Fruit fly (Drosophila melanogaster) whole organism, embryonic: ENCODE data around the gene Rrp46.

ENCODE experiments used
- Antp ChIP-seq: fragments of 200-800 bp; sonication (Bioruptor generic); optimal IDR thresholded peaks from 3 replicates; lab custom pipeline; 2016; ENCODE audit warnings: missing biosample characterization, missing genetic modification characterization
- Blimp-1 ChIP-seq: fragments of 200-800 bp; sonication (Bioruptor generic); optimal IDR thresholded peaks from 3 replicates; lab custom pipeline; 2018; ENCODE audit warnings: missing biosample characterization, missing genetic modification characterization, mild to moderate bottlenecking, moderate library complexity, missing genetic modification reagents
- Bteb2 ChIP-seq: fragments of 200-800 bp; sonication (Bioruptor generic); optimal IDR thresholded peaks from 2 replicates; lab custom pipeline; 2016; ENCODE audit warnings: missing biosample characterization, missing genetic modification characterization
- CG1024 ChIP-seq: fragments of 200-800 bp; sonication (Bioruptor generic); IDR thresholded peaks from 2 replicates; pipeline ENCODE4 v1.3.6; 2022; ENCODE audit warnings: missing biosample characterization, missing genetic modification characterization
- CG10431 ChIP-seq: fragments of 200-800 bp; sonication (Bioruptor generic); optimal IDR thresholded peaks from 3 replicates; lab custom pipeline; 2018; ENCODE audit warnings: missing biosample characterization, mild to moderate bottlenecking, missing genetic modification characterization
- CG10543 ChIP-seq: fragments of 200-800 bp; sonication (Bioruptor generic); optimal IDR thresholded peaks from 3 replicates; lab custom pipeline; 2017; ENCODE audit warnings: missing biosample characterization, mild to moderate bottlenecking, missing genetic modification characterization, moderate library complexity
- CG11695 ChIP-seq: fragments of 200-800 bp; sonication (Bioruptor generic); IDR thresholded peaks from 3 replicates; pipeline ENCODE4 v1.3.6; 2022; ENCODE audit warnings: missing biosample characterization, missing genetic modification characterization
- CG1233 ChIP-seq: fragments of 200-800 bp; sonication (Bioruptor generic); optimal IDR thresholded peaks from 4 replicates; lab custom pipeline; 2018; ENCODE audit warnings: missing biosample characterization, mild to moderate bottlenecking, missing genetic modification characterization
- CG14965 ChIP-seq: fragments of 200-800 bp; sonication (Bioruptor generic); optimal IDR thresholded peaks from 2 replicates; lab custom pipeline; 2016; ENCODE audit warnings: missing biosample characterization, missing genetic modification characterization, borderline replicate concordance
- CG15601 ChIP-seq: fragments of 200-800 bp; sonication (Bioruptor generic); optimal IDR thresholded peaks from 3 replicates; lab custom pipeline; 2019; ENCODE audit warnings: missing biosample characterization, mild to moderate bottlenecking, missing genetic modification characterization, moderate library complexity
- CG17328 ChIP-seq: fragments of 200-800 bp; sonication (Bioruptor generic); IDR thresholded peaks from 2 replicates; pipeline ENCODE4 v1.3.6; 2022; ENCODE audit warnings: missing biosample characterization, missing genetic modification characterization
- CG2202 ChIP-seq: fragments of 200-800 bp; sonication (Bioruptor generic); optimal IDR thresholded peaks from 2 replicates; lab custom pipeline; 2018; ENCODE audit warnings: missing biosample characterization, mild to moderate bottlenecking, missing genetic modification characterization
- CG32532 ChIP-seq: fragments of 200-800 bp; sonication (Bioruptor generic); IDR thresholded peaks from 2 replicates; pipeline ENCODE4 v1.3.6; 2022; ENCODE audit warnings: missing biosample characterization, missing genetic modification characterization
- CG34422 ChIP-seq: fragments of 200-800 bp; sonication (Bioruptor generic); IDR thresholded peaks from 3 replicates; pipeline ENCODE4 v1.3.6; 2022; ENCODE audit warnings: missing biosample characterization, missing genetic modification characterization
- CG4707 ChIP-seq: fragments of 200-800 bp; sonication (Bioruptor generic); optimal IDR thresholded peaks from 2 replicates; lab custom pipeline; 2018; ENCODE audit warnings: missing biosample characterization, mild to moderate bottlenecking, missing genetic modification characterization, moderate library complexity
- CG4820 ChIP-seq: fragments of 200-800 bp; sonication (Bioruptor generic); optimal IDR thresholded peaks from 3 replicates; lab custom pipeline; 2016; ENCODE audit warnings: missing biosample characterization, missing genetic modification characterization
- CG6813 ChIP-seq: fragments of 200-800 bp; sonication (Bioruptor generic); optimal IDR thresholded peaks from 2 replicates; lab custom pipeline; 2017; ENCODE audit warnings: missing biosample characterization, missing genetic modification characterization, mild to moderate bottlenecking, moderate library complexity, missing genetic modification reagents
- CG7987 ChIP-seq: fragments of 200-800 bp; sonication (Bioruptor generic); optimal IDR thresholded peaks from 2 replicates; lab custom pipeline; 2018; ENCODE audit warnings: missing biosample characterization, mild to moderate bottlenecking, missing genetic modification characterization, moderate library complexity
- CG8765 ChIP-seq: fragments of 200-800 bp; sonication (Bioruptor generic); IDR thresholded peaks from 2 replicates; pipeline ENCODE4 v1.3.6; 2022; ENCODE audit warnings: missing biosample characterization, missing genetic modification characterization
- D19A ChIP-seq: fragments of 200-800 bp; optimal IDR thresholded peaks from 3 replicates; lab custom pipeline; 2019; ENCODE audit warnings: missing biosample characterization, mild to moderate bottlenecking, missing genetic modification characterization, moderate library complexity
- Dp ChIP-seq: fragments of 200-800 bp; sonication (Bioruptor generic); optimal IDR thresholded peaks from 2 replicates; lab custom pipeline; 2018; ENCODE audit warnings: missing biosample characterization, mild to moderate bottlenecking, missing genetic modification characterization, moderate library complexity
- Gug ChIP-seq: fragments of 200-800 bp; sonication (Bioruptor generic); IDR thresholded peaks from 4 replicates; pipeline ENCODE4 v1.3.6; 2022; ENCODE audit warnings: missing biosample characterization, missing genetic modification characterization
- H2.0 ChIP-seq: fragments of 200-800 bp; sonication (Bioruptor generic); IDR thresholded peaks from 2 replicates; pipeline ENCODE4 v1.3.6; 2022; ENCODE audit warnings: missing biosample characterization, missing genetic modification characterization
- Hr39 ChIP-seq: fragments of >200 bp; optimal IDR thresholded peaks from 2 replicates; lab custom pipeline; 2017
- Jarid2 ChIP-seq: fragments of 200-800 bp; sonication (Bioruptor generic); optimal IDR thresholded peaks from 3 replicates; lab custom pipeline; 2017; ENCODE audit warnings: mild to moderate bottlenecking, missing biosample characterization, missing genetic modification reagents, missing genetic modification characterization
- MTF-1 ChIP-seq: fragments of 200-800 bp; sonication (Bioruptor generic); optimal IDR thresholded peaks from 2 replicates; lab custom pipeline; 2018; ENCODE audit warnings: missing biosample characterization, mild to moderate bottlenecking, missing genetic modification characterization, borderline replicate concordance
- Nf-YB ChIP-seq: fragments of 200-800 bp; sonication (Bioruptor generic); optimal IDR thresholded peaks from 3 replicates; lab custom pipeline; 2019; ENCODE audit warnings: missing biosample characterization, mild to moderate bottlenecking, missing genetic modification characterization, moderate library complexity
- NfI ChIP-seq: fragments of 200-800 bp; sonication (Bioruptor generic); optimal IDR thresholded peaks from 3 replicates; lab custom pipeline; 2018; ENCODE audit warnings: missing biosample characterization, mild to moderate bottlenecking, missing genetic modification characterization, moderate library complexity
- Pdp1 ChIP-seq, 2 experiments: fragments of 200-800 bp; sonication (Bioruptor generic); optimal IDR thresholded peaks; 3 replicates each; lab custom pipeline; 2016; ENCODE audit warnings: missing biosample characterization in 2 of 2, missing genetic modification characterization in 2 of 2, mild to moderate bottlenecking in 1 of 2, moderate library complexity in 1 of 2
- Poxn ChIP-seq: fragments of 200-800 bp; sonication (Bioruptor generic); IDR thresholded peaks from 2 replicates; pipeline ENCODE4 v1.3.6; 2022; ENCODE audit warnings: missing biosample characterization, missing genetic modification characterization
- Ravus ChIP-seq: fragments of 200-800 bp; sonication (Bioruptor generic); IDR thresholded peaks from 2 replicates; pipeline ENCODE4 v1.3.6; 2022; ENCODE audit warnings: missing biosample characterization, missing genetic modification characterization
- Scr ChIP-seq: fragments of 200-800 bp; sonication (Bioruptor generic); IDR thresholded peaks from 2 replicates; pipeline ENCODE4 v1.3.6; 2022; ENCODE audit warnings: missing biosample characterization, missing genetic modification characterization; ENCODE audit not compliant: partially characterized antibody
- Sin3A ChIP-seq: fragments of >200 bp; optimal IDR thresholded peaks from 2 replicates; lab custom pipeline; 2018
- Sox102F ChIP-seq: fragments of 200-800 bp; sonication (Bioruptor generic); optimal IDR thresholded peaks from 2 replicates; lab custom pipeline; 2018; ENCODE audit warnings: missing biosample characterization, mild to moderate bottlenecking, missing genetic modification characterization, moderate library complexity
- Sry-β ChIP-seq: fragments of 200-800 bp; sonication (Bioruptor generic); optimal IDR thresholded peaks from 2 replicates; lab custom pipeline; 2018; ENCODE audit warnings: missing biosample characterization, mild to moderate bottlenecking, missing genetic modification characterization, moderate library complexity
- Ssrp ChIP-seq: fragments of 200-800 bp; sonication (Bioruptor generic); optimal IDR thresholded peaks from 2 replicates; lab custom pipeline; 2018; ENCODE audit warnings: missing biosample characterization, mild to moderate bottlenecking, missing genetic modification characterization, moderate library complexity
- YL-1 ChIP-seq: fragments of 200-800 bp; sonication (Bioruptor generic); optimal IDR thresholded peaks from 3 replicates; lab custom pipeline; 2017; ENCODE audit warnings: missing biosample characterization, mild to moderate bottlenecking, missing genetic modification characterization
- ac ChIP-seq: fragments of 200-800 bp; sonication (Bioruptor generic); optimal IDR thresholded peaks from 3 replicates; lab custom pipeline; 2017; ENCODE audit warnings: missing biosample characterization, mild to moderate bottlenecking, missing genetic modification characterization
- cg ChIP-seq: fragments of 200-800 bp; sonication (Bioruptor generic); optimal IDR thresholded peaks from 3 replicates; lab custom pipeline; 2019; ENCODE audit warnings: missing biosample characterization, mild to moderate bottlenecking, missing genetic modification characterization, moderate library complexity
- dmrt99B ChIP-seq: fragments of 200-800 bp; sonication (Bioruptor generic); optimal IDR thresholded peaks from 2 replicates; lab custom pipeline; 2018; ENCODE audit warnings: missing biosample characterization, mild to moderate bottlenecking, missing genetic modification characterization, moderate library complexity
- dpn ChIP-seq, 2 experiments: fragments of 200-800 bp; sonication (Bioruptor generic); optimal IDR thresholded peaks; 3 replicates each; lab custom pipeline; 2016; ENCODE audit warnings: missing biosample characterization in 2 of 2, missing genetic modification characterization in 2 of 2
- fd64A ChIP-seq: fragments of 200-800 bp; sonication (Bioruptor generic); optimal IDR thresholded peaks from 3 replicates; lab custom pipeline; 2018; ENCODE audit warnings: missing biosample characterization, mild to moderate bottlenecking, missing genetic modification characterization
- peb ChIP-seq: fragments of 200-800 bp; sonication (Bioruptor generic); IDR thresholded peaks from 2 replicates; pipeline ENCODE4 v1.3.6; 2022; ENCODE audit warnings: missing biosample characterization, missing genetic modification characterization
- ro ChIP-seq: fragments of 200-800 bp; sonication (Bioruptor generic); IDR thresholded peaks from 2 replicates; pipeline ENCODE4 v1.3.6; 2022; ENCODE audit warnings: missing biosample characterization, missing genetic modification characterization
- sens ChIP-seq: fragments of 200-800 bp; sonication (Bioruptor generic); peaks from one replicate; lab custom pipeline; 2016; ENCODE audit warnings: missing biosample characterization, missing genetic modification characterization
- sr ChIP-seq: fragments of 200-800 bp; sonication (Bioruptor generic); IDR thresholded peaks from 3 replicates; pipeline ENCODE4 v1.3.6; 2022; ENCODE audit warnings: missing biosample characterization, missing genetic modification characterization
- tap ChIP-seq: fragments of 200-800 bp; optimal IDR thresholded peaks from 3 replicates; lab custom pipeline; 2019; ENCODE audit warnings: missing biosample characterization, mild to moderate bottlenecking, missing genetic modification characterization, moderate library complexity
- tup ChIP-seq: fragments of 200-800 bp; sonication (Bioruptor generic); optimal IDR thresholded peaks from 2 replicates; lab custom pipeline; 2016; ENCODE audit warnings: missing biosample characterization, mild to moderate bottlenecking, missing genetic modification characterization, moderate library complexity
- wor ChIP-seq: fragments of 200-800 bp; sonication (Bioruptor generic); IDR thresholded peaks from 2 replicates; pipeline ENCODE4 v1.3.6; 2022; ENCODE audit warnings: missing biosample characterization, missing genetic modification characterization

Gene Rrp46

dm6 chr3R:10388128-10389026 is 24.7 kb upstream of the Rrp46 start, which contains the start of gene cwo:
TSS of gene cwo (plus strand) at chr3R:10388258.
- TF ChIP-seq CG10431 (GFP tag; lab: Kevin White, UChicago), result peak; percentile 45
- no peak for TF ChIP-seq Sry-β (GFP tag; lab: Kevin White, UChicago)
- TF ChIP-seq Sox102F, result no peak
- TF ChIP-seq MTF-1 (GFP tag; lab: Kevin White, UChicago), result peak; percentile 48
- peak; percentile 6 for TF ChIP-seq NfI
- no peak for TF ChIP-seq wor (GFP tag; lab: Robert Waterston, UW)
- no peak for TF ChIP-seq CG11695 (GFP tag; lab: Robert Waterston, UW)
- TF ChIP-seq CG4820 (GFP tag; lab: Kevin White, UChicago), result no peak
- no peak for TF ChIP-seq Blimp-1
- TF ChIP-seq Sin3A (lab: Kevin White, UChicago), result no peak
- no peak for TF ChIP-seq CG14965 (GFP tag; lab: Kevin White, UChicago)
- TF ChIP-seq CG17328 (GFP tag; lab: Robert Waterston, UW), result no peak
- TF ChIP-seq Gug (GFP tag; lab: Robert Waterston, UW), result peak; percentile 36; the same call in 1 of the 4 replicates
- no peak for TF ChIP-seq peb
- TF ChIP-seq Bteb2 (GFP tag; lab: Kevin White, UChicago), result no peak
- TF ChIP-seq H2.0 (GFP tag; lab: Robert Waterston, UW), result no peak
- no peak for TF ChIP-seq Hr39
- TF ChIP-seq Nf-YB, result no peak
- TF ChIP-seq CG6813 (GFP tag; lab: Kevin White, UChicago), result peak; percentile 66
- TF ChIP-seq CG32532 (GFP tag; lab: Robert Waterston, UW), result no peak
- no peak for TF ChIP-seq Scr (GFP tag; lab: Robert Waterston, UW)
- peak; percentile 59 for TF ChIP-seq fd64A (GFP tag; lab: Kevin White, UChicago)
- TF ChIP-seq CG8765 (GFP tag; lab: Robert Waterston, UW), result no peak
- no peak for TF ChIP-seq dpn (GFP tag; optimal IDR thresholded peaks at IDR 0.05; lab: Kevin White, UChicago)
- TF ChIP-seq Antp (GFP tag; lab: Kevin White, UChicago), result no peak
- TF ChIP-seq Dp (GFP tag; lab: Kevin White, UChicago), result no peak
- TF ChIP-seq CG2202 (tag; lab: Kevin White, UChicago), result peak; percentile 66
- peak; percentile 36 for TF ChIP-seq CG10543 (GFP tag; lab: Kevin White, UChicago)
- peak; percentile 63 for TF ChIP-seq CG15601 (tag; lab: Kevin White, UChicago)
- no peak for TF ChIP-seq dmrt99B
- peak; percentile 88 for TF ChIP-seq sens (GFP tag; lab: Kevin White, UChicago)
- TF ChIP-seq D19A (tag; lab: Kevin White, UChicago), result peak; percentile 89
- TF ChIP-seq ro (GFP tag; lab: Robert Waterston, UW), result no peak
- peak; percentile 80 for TF ChIP-seq Jarid2 (GFP tag; lab: Kevin White, UChicago)
- TF ChIP-seq CG7987 (GFP tag; lab: Kevin White, UChicago), result peak; percentile 80
- no peak for TF ChIP-seq CG1024 (GFP tag; lab: Robert Waterston, UW)
- no peak for TF ChIP-seq CG1233
- no peak for TF ChIP-seq ac
- peak in 1 of 2 experiments; percentile 49 for TF ChIP-seq Pdp1 (GFP tag; optimal IDR thresholded peaks at IDR 0.05; lab: Kevin White, UChicago)
- TF ChIP-seq CG34422 (GFP tag; lab: Robert Waterston, UW), result no peak
- TF ChIP-seq YL-1 (GFP tag; lab: Kevin White, UChicago), result no peak
- TF ChIP-seq tap, result no peak
- no peak for TF ChIP-seq tup
- TF ChIP-seq Ravus (GFP tag; lab: Robert Waterston, UW), result no peak
- no peak for TF ChIP-seq sr (GFP tag; lab: Robert Waterston, UW)
- peak; percentile 8 for TF ChIP-seq CG4707 (GFP tag; lab: Kevin White, UChicago)
- peak; percentile 58 for TF ChIP-seq cg (GFP tag; lab: Kevin White, UChicago)
- no peak for TF ChIP-seq Ssrp (tag; lab: Kevin White, UChicago)
- no peak for TF ChIP-seq Poxn (GFP tag; lab: Robert Waterston, UW)
